Worm (Caenorhabditis elegans): ENCODE results near the gene C28G1.10.

DNA sequence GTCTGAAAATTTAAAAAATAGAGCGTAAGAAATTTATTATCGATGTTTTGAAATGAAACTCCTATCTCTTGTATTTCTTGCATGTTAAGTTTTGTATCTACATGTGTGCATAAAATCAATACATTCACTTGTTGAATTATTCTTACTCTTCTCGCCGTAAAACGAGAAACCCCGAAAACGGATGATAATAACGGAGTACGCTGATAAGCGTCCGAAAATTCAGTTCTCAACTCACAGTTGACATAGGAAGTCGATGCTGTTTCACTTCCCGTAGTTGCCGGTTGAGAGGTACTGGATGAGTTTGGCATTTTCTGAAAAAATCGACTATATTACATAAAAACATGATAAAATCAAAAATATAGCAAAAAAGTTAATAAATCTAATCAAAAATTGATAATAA is 11.5 kb upstream of the C28G1.10 start, which contains the start of gene sec-15:
- TF ChIP-seq sea-1 (GFP tag; conservative IDR thresholded peaks at IDR 0.05) (no peak), aly-1 (tag; optimal IDR thresholded peaks at IDR 0.05) (no peak), hnd-1 (tag; optimal IDR thresholded peaks at IDR 0.05) (no peak), tbx-37 (GFP tag; conservative IDR thresholded peaks at IDR 0.05) (no peak), flt-1 (GFP tag; IDR thresholded peaks at IDR 0.05) (no peak), ama-1 (optimal IDR thresholded peaks at IDR 0.05) (no peak), tra-4 (tag; optimal IDR thresholded peaks at IDR 0.05) (no peak), tbx-11 (GFP tag; IDR thresholded peaks at IDR 0.05) (no peak), hmbx-1 (tag; optimal IDR thresholded peaks at IDR 0.05) (no peak), scrt-1 (GFP tag; IDR thresholded peaks at IDR 0.05) (no peak), ets-7 (tag; optimal IDR thresholded peaks at IDR 0.05) (no peak), ceh-13 (GFP tag; optimal IDR thresholded peaks at IDR 0.05) (no peak), ceh-36 (tag; optimal IDR thresholded peaks at IDR 0.05) (no peak)

Data from whole organism, early embryonic.